Worm (Caenorhabditis elegans): ENCODE data around the gene C25E10.17.

C25E10.17 gene

DNA sequence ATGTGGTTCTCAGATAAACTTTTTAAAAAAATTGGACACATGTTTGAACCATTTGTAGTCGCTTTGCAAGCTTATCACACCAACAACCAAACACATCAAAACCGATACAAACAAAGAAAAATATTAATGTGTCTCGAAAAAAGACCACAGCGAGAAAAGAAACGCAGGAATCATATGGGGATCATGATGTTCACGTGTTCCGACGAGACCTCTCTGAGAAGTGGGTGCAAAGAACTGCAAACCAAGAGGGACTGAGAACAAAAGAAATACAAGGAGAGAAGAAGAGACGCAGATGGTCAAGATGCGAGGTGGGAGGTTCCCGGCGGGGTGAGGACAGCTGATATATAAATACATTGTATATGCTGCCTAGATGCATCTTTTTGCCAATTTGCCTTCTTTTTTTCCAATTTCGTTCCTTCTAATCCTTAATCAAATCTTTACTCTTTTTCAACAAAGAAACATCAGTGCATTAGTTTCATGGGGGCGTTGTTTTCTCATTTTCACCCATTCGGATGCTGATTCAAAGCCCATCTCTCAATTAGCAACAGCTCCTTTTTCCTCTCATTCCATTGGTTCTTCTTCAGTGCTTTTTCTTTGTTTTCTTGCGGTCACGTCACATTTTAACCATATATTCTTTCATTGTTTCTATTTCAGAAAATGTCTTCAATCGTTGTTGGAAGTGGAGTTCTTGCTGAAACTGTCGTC is 48.4 kb upstream of the C25E10.17 start, which contains the start of gene F21C10.10:
F21C10.10 (plus strand) TSS at position 655 of the 705 bp plus-strand sequence.
- peak; percentile 70 for TF ChIP-seq nhr-47 (tag; optimal IDR thresholded peaks at IDR 0.05)
- TF ChIP-seq aha-1 (tag; optimal IDR thresholded peaks at IDR 0.05), result no peak
- TF ChIP-seq lin-13 (GFP tag; optimal IDR thresholded peaks at IDR 0.05), result peak; percentile 59
- no peak for TF ChIP-seq lir-3 (tag; optimal IDR thresholded peaks at IDR 0.05; ENCODE audit: poor library complexity)
- TF ChIP-seq rnt-1 (tag; optimal IDR thresholded peaks at IDR 0.05), result peak; percentile 67
- TF ChIP-seq grh-1 (GFP tag; IDR thresholded peaks at IDR 0.05), result peak; percentile 67
- no peak for TF ChIP-seq hpl-2 (GFP tag; optimal IDR thresholded peaks at IDR 0.05)
- no peak for TF ChIP-seq fkh-10 (GFP tag; optimal IDR thresholded peaks at IDR 0.05)
- peak; percentile 67 for TF ChIP-seq snpc-4 (tag; optimal IDR thresholded peaks at IDR 0.05)
- TF ChIP-seq C16A3.4 (tag; optimal IDR thresholded peaks at IDR 0.05), result peak; percentile 75
- peak; percentile 94 for TF ChIP-seq lin-14 (GFP tag; optimal IDR thresholded peaks at IDR 0.05)
- peak; percentile 97 for TF ChIP-seq nhr-20 (tag; optimal IDR thresholded peaks at IDR 0.05)
- peak in 3 of 6 experiments; percentile 59 to 91 (median 81) for TF ChIP-seq elt-3 (tag; optimal IDR thresholded peaks at IDR 0.05)
- no peak for TF ChIP-seq efl-3 (GFP tag; optimal IDR thresholded peaks at IDR 0.05)
- no peak for TF ChIP-seq hlh-17 (GFP tag; optimal IDR thresholded peaks at IDR 0.05; ENCODE audit: borderline replicate concordance)
- peak in 2 of 3 experiments; percentile 9 to 31 for TF ChIP-seq ceh-82 (tag; optimal IDR thresholded peaks at IDR 0.05)
- TF ChIP-seq lsy-2 (tag; optimal IDR thresholded peaks at IDR 0.05), result peak; percentile 70 to 74
- peak; percentile 83 for TF ChIP-seq blmp-1 (tag; optimal IDR thresholded peaks at IDR 0.05)
- no peak for TF ChIP-seq vab-15 (tag; optimal IDR thresholded peaks at IDR 0.05)
- TF ChIP-seq efl-1 (optimal IDR thresholded peaks at IDR 0.05), result peak; percentile 46 to 51
- peak; percentile 28 to 95 for TF ChIP-seq efl-1 (GFP tag; optimal IDR thresholded peaks at IDR 0.05 in 1 of 2)
- peak; percentile 86 for TF ChIP-seq tbx-2 (tag; optimal IDR thresholded peaks at IDR 0.05)
- TF ChIP-seq irx-1 (tag; optimal IDR thresholded peaks at IDR 0.05), result peak; percentile 69
- peak; percentile 41 for TF ChIP-seq jun-1 (tag; optimal IDR thresholded peaks at IDR 0.05)
- peak in 1 of 2 experiments; percentile 98 for TF ChIP-seq mdl-1 (tag; optimal IDR thresholded peaks at IDR 0.05)
- TF ChIP-seq nhr-71 (tag; optimal IDR thresholded peaks at IDR 0.05), result peak; percentile 94
- TF ChIP-seq pax-3 (tag; optimal IDR thresholded peaks at IDR 0.05), result peak; percentile 16
- peak; percentile 4 to 55 (median 46) for TF ChIP-seq dpl-1 (GFP tag; optimal IDR thresholded peaks at IDR 0.05)
- peak; percentile 99 for TF ChIP-seq nhr-85 (tag)
- TF ChIP-seq unc-130 (tag; optimal IDR thresholded peaks at IDR 0.05), result peak; percentile 9
- TF ChIP-seq alr-1 (tag; optimal IDR thresholded peaks at IDR 0.05; ENCODE audit: borderline replicate concordance), result no peak
- TF ChIP-seq snu-23 (GFP tag; optimal IDR thresholded peaks at IDR 0.05), result peak; percentile 90
- no peak for TF ChIP-seq ets-5 (GFP tag; IDR thresholded peaks at IDR 0.05)
- TF ChIP-seq nhr-11 (tag; optimal IDR thresholded peaks at IDR 0.05), result peak; percentile 23
- peak; percentile 65 for TF ChIP-seq ztf-4 (tag; optimal IDR thresholded peaks at IDR 0.05)
- peak; percentile 21 for TF ChIP-seq dsc-1 (tag; optimal IDR thresholded peaks at IDR 0.05)
- no peak for TF ChIP-seq aly-2 (tag; optimal IDR thresholded peaks at IDR 0.05)
- peak; percentile 84 for TF ChIP-seq nhr-90 (tag; optimal IDR thresholded peaks at IDR 0.05; ENCODE audit: poor library complexity)
- peak; percentile 77 for TF ChIP-seq skn-1 (tag; optimal IDR thresholded peaks at IDR 0.05)
- 0 out of 2 replicates have a peak, but pooled peaks have one; percentile 7 for TF ChIP-seq mab-9 (GFP tag; IDR thresholded peaks at IDR 0.05)
- TF ChIP-seq sup-37 (GFP tag; optimal IDR thresholded peaks at IDR 0.05), result peak; percentile 8
- no peak for TF ChIP-seq nhr-28 (tag; optimal IDR thresholded peaks at IDR 0.05)
- peak; percentile 53 for TF ChIP-seq xbp-1 (tag; optimal IDR thresholded peaks at IDR 0.05)
- peak; percentile 58 to 87 for TF ChIP-seq lin-35 (GFP tag; optimal IDR thresholded peaks at IDR 0.05)
- peak; percentile 87 for TF ChIP-seq mep-1 (tag; optimal IDR thresholded peaks at IDR 0.05)
- peak; percentile 14 for TF ChIP-seq C04F5.9 (tag; optimal IDR thresholded peaks at IDR 0.05)
- TF ChIP-seq swsn-7 (tag; optimal IDR thresholded peaks at IDR 0.05), result peak; percentile 62
- peak; percentile 83 for TF ChIP-seq elt-2 (tag; optimal IDR thresholded peaks at IDR 0.05)
- peak; percentile 36 for TF ChIP-seq nhr-77 (tag; optimal IDR thresholded peaks at IDR 0.05)
- TF ChIP-seq egl-27 (tag; optimal IDR thresholded peaks at IDR 0.05), result peak; percentile 33 to 39
- peak; percentile 96 for TF ChIP-seq nhr-19 (GFP tag; conservative IDR thresholded peaks at IDR 0.05)
